Fruit fly (Drosophila melanogaster) whole organism, embryonic: ENCODE results near the gene CG33523.
A peak's percentile ranks its signal among the peaks of the same experiment; 100 is the strongest.

Experiments
- Atf-2 ChIP-seq: fragments of 200-800 bp; sonication (Bioruptor generic); optimal IDR thresholded peaks from 2 replicates; lab custom pipeline; 2016; ENCODE audit warnings: missing biosample characterization, missing genetic modification characterization
- CG10979 ChIP-seq: fragments of 200-800 bp; sonication (Bioruptor generic); optimal IDR thresholded peaks from 2 replicates; lab custom pipeline; 2018; ENCODE audit warnings: missing biosample characterization, mild to moderate bottlenecking, missing genetic modification characterization, moderate library complexity
- CG12299 ChIP-seq: fragments of 200-800 bp; sonication (Bioruptor generic); optimal IDR thresholded peaks from 2 replicates; lab custom pipeline; 2018; ENCODE audit warnings: missing biosample characterization, mild to moderate bottlenecking, missing genetic modification characterization
- CG13123 ChIP-seq: fragments of 200-800 bp; sonication (Bioruptor generic); optimal IDR thresholded peaks from 2 replicates; lab custom pipeline; 2016; ENCODE audit warnings: missing biosample characterization, missing genetic modification characterization
- CG13424 ChIP-seq: fragments of 200-800 bp; sonication (Bioruptor generic); optimal IDR thresholded peaks from 2 replicates; lab custom pipeline; 2019; ENCODE audit warnings: missing biosample characterization, mild to moderate bottlenecking, missing genetic modification characterization, moderate library complexity
- CG14014 ChIP-seq: fragments of 200-800 bp; sonication (Bioruptor generic); IDR thresholded peaks from 2 replicates; pipeline ENCODE4 v1.3.6; 2022; ENCODE audit warnings: missing biosample characterization, missing genetic modification characterization
- CG14441 ChIP-seq: fragments of 200-800 bp; sonication (Bioruptor generic); IDR thresholded peaks from 2 replicates; pipeline ENCODE4 v1.3.6; 2022; ENCODE audit warnings: missing biosample characterization, missing genetic modification characterization
- CG17328 ChIP-seq: fragments of 200-800 bp; sonication (Bioruptor generic); IDR thresholded peaks from 2 replicates; pipeline ENCODE4 v1.3.6; 2022; ENCODE audit warnings: missing biosample characterization, missing genetic modification characterization
- CG18619 ChIP-seq: fragments of 200-800 bp; sonication (Bioruptor generic); optimal IDR thresholded peaks from 3 replicates; lab custom pipeline; 2017; ENCODE audit warnings: missing biosample characterization, mild to moderate bottlenecking, missing genetic modification characterization
- CG3281 ChIP-seq: fragments of 200-800 bp; sonication (Bioruptor generic); optimal IDR thresholded peaks from 3 replicates; lab custom pipeline; 2017; ENCODE audit warnings: missing biosample characterization, mild to moderate bottlenecking, missing genetic modification characterization
- CG33557 ChIP-seq: fragments of 200-800 bp; sonication (Bioruptor generic); optimal IDR thresholded peaks from 2 replicates; lab custom pipeline; 2019; ENCODE audit warnings: missing biosample characterization, mild to moderate bottlenecking, missing genetic modification characterization, moderate library complexity
- CG4854 ChIP-seq: fragments of 200-800 bp; sonication (Bioruptor generic); optimal IDR thresholded peaks from 2 replicates; lab custom pipeline; 2016; ENCODE audit warnings: missing biosample characterization, missing genetic modification characterization, inconsistent platforms
- CG6175 ChIP-seq: fragments of 200-800 bp; sonication (Bioruptor generic); IDR thresholded peaks from 3 replicates; pipeline ENCODE4 v1.3.6; 2022; ENCODE audit warnings: missing biosample characterization, missing genetic modification characterization
- CG7839 ChIP-seq: fragments of 200-800 bp; sonication (Bioruptor generic); optimal IDR thresholded peaks from 3 replicates; lab custom pipeline; 2018; ENCODE audit warnings: missing biosample characterization, mild to moderate bottlenecking, missing genetic modification characterization, moderate library complexity
- CG8281 ChIP-seq: fragments of 200-800 bp; sonication (Bioruptor generic); optimal IDR thresholded peaks from 2 replicates; lab custom pipeline; 2018; ENCODE audit warnings: missing biosample characterization, mild to moderate bottlenecking, missing genetic modification characterization, moderate library complexity
- CG8388 ChIP-seq: fragments of 200-800 bp; sonication (Bioruptor generic); optimal IDR thresholded peaks from 2 replicates; lab custom pipeline; 2019; ENCODE audit warnings: missing biosample characterization, mild to moderate bottlenecking, missing genetic modification characterization, moderate library complexity
- CG9817 ChIP-seq: fragments of 200-800 bp; sonication (Bioruptor generic); optimal IDR thresholded peaks from 2 replicates; lab custom pipeline; 2018; ENCODE audit warnings: missing biosample characterization, mild to moderate bottlenecking, missing genetic modification characterization, moderate library complexity
- CG9932 ChIP-seq: fragments of 200-800 bp; sonication (Bioruptor generic); IDR thresholded peaks from 2 replicates; pipeline ENCODE4 v1.3.6; 2022; ENCODE audit warnings: missing biosample characterization, missing genetic modification characterization
- D19B ChIP-seq: fragments of 200-800 bp; sonication (Bioruptor generic); optimal IDR thresholded peaks from 2 replicates; lab custom pipeline; 2017; ENCODE audit warnings: missing biosample characterization, mild to moderate bottlenecking, missing genetic modification characterization
- Dip2 ChIP-seq: fragments of 200-800 bp; sonication (Bioruptor generic); IDR thresholded peaks from 2 replicates; pipeline ENCODE4 v1.3.6; 2022; ENCODE audit warnings: missing biosample characterization, missing genetic modification characterization
- Eip74EF ChIP-seq, 2 experiments: fragments of 200-800 bp in 1 of 2; fragments of >200 bp in 1 of 2; sonication (Bioruptor generic) in 1 of 2; optimal IDR thresholded peaks; 2 replicates each; lab custom pipeline; 2017 to 2019; ENCODE audit warnings: missing biosample characterization in 2 of 2, missing genetic modification characterization in 2 of 2, mild to moderate bottlenecking in 1 of 2, moderate library complexity in 1 of 2
- HLH4C ChIP-seq: fragments of 200-800 bp; sonication (Bioruptor generic); IDR thresholded peaks from 3 replicates; pipeline ENCODE4 v1.3.6; 2022; ENCODE audit warnings: missing biosample characterization, missing genetic modification characterization; ENCODE audit not compliant: partially characterized antibody
- Kr ChIP-seq: fragments of 200-800 bp; sonication (Bioruptor generic); optimal IDR thresholded peaks from 2 replicates; lab custom pipeline; 2017; ENCODE audit warnings: missing biosample characterization, mild to moderate bottlenecking, missing genetic modification characterization
- Lpt ChIP-seq: fragments of >200 bp; optimal IDR thresholded peaks from 2 replicates; lab custom pipeline; 2018; ENCODE audit warnings: missing biosample characterization, missing genetic modification characterization
- NK7.1 ChIP-seq: fragments of 200-800 bp; sonication (Bioruptor generic); optimal IDR thresholded peaks from 3 replicates; lab custom pipeline; 2016; ENCODE audit warnings: missing biosample characterization, missing genetic modification characterization
- Opbp ChIP-seq: fragments of 200-800 bp; sonication (Bioruptor generic); IDR thresholded peaks from 3 replicates; pipeline ENCODE4 v1.3.6; 2022; ENCODE audit warnings: missing biosample characterization, missing genetic modification characterization; ENCODE audit not compliant: partially characterized antibody
- Sry-δ ChIP-seq: fragments of 200-800 bp; sonication (Bioruptor generic); optimal IDR thresholded peaks from 2 replicates; lab custom pipeline; 2016; ENCODE audit warnings: missing biosample characterization, missing genetic modification characterization
- TFAM ChIP-seq: fragments of 200-800 bp; sonication (Bioruptor generic); optimal IDR thresholded peaks from 2 replicates; lab custom pipeline; 2017; ENCODE audit warnings: missing biosample characterization, missing genetic modification characterization, inconsistent platforms
- Xbp1 ChIP-seq: fragments of 200-800 bp; sonication (Bioruptor generic); optimal IDR thresholded peaks from 3 replicates; lab custom pipeline; 2016; ENCODE audit warnings: missing biosample characterization, mild to moderate bottlenecking, missing genetic modification characterization
- abd-A ChIP-seq: fragments of 200-800 bp; sonication (Bioruptor generic); optimal IDR thresholded peaks from 3 replicates; lab custom pipeline; 2019; ENCODE audit warnings: missing biosample characterization, mild to moderate bottlenecking, missing genetic modification characterization, moderate library complexity
- crc ChIP-seq: fragments of 200-800 bp; sonication (Bioruptor generic); optimal IDR thresholded peaks from 2 replicates; lab custom pipeline; 2016; ENCODE audit warnings: missing biosample characterization, missing genetic modification characterization
- her ChIP-seq: fragments of 200-800 bp; sonication (Bioruptor generic); optimal IDR thresholded peaks from 2 replicates; lab custom pipeline; 2016; ENCODE audit warnings: missing biosample characterization, missing genetic modification characterization
- kah ChIP-seq: fragments of 200-800 bp; sonication (Bioruptor generic); optimal IDR thresholded peaks from 2 replicates; lab custom pipeline; 2018; ENCODE audit warnings: missing biosample characterization, mild to moderate bottlenecking, missing genetic modification characterization
- lab ChIP-seq: fragments of 200-800 bp; sonication (Bioruptor generic); optimal IDR thresholded peaks from 3 replicates; lab custom pipeline; 2017; ENCODE audit warnings: missing biosample characterization, missing genetic modification characterization, mild to moderate bottlenecking, moderate library complexity, missing genetic modification reagents
- pita ChIP-seq: fragments of 200-800 bp; sonication (Bioruptor generic); optimal IDR thresholded peaks from 2 replicates; lab custom pipeline; 2017; ENCODE audit warnings: missing biosample characterization, mild to moderate bottlenecking, missing genetic modification characterization
- seq ChIP-seq: fragments of 200-800 bp; sonication (Bioruptor generic); IDR thresholded peaks from 2 replicates; pipeline ENCODE4 v1.3.6; 2022; ENCODE audit warnings: missing biosample characterization, missing genetic modification characterization
- shn ChIP-seq: fragments of 200-800 bp; sonication (Bioruptor generic); optimal IDR thresholded peaks from 3 replicates; lab custom pipeline; 2016; ENCODE audit warnings: missing biosample characterization, missing genetic modification characterization
- slou ChIP-seq: fragments of 200-800 bp; sonication (Bioruptor generic); optimal IDR thresholded peaks from 3 replicates; lab custom pipeline; 2016; ENCODE audit warnings: missing biosample characterization, missing genetic modification characterization
- sob ChIP-seq: fragments of 200-800 bp; sonication (Bioruptor generic); IDR thresholded peaks from 2 replicates; pipeline ENCODE4 v1.3.6; 2022; ENCODE audit warnings: missing biosample characterization, missing genetic modification characterization
- sqz ChIP-seq: fragments of 200-800 bp; sonication (Bioruptor generic); optimal IDR thresholded peaks from 3 replicates; lab custom pipeline; 2018; ENCODE audit warnings: missing biosample characterization, mild to moderate bottlenecking, missing genetic modification characterization
- trh ChIP-seq: fragments of 200-800 bp; sonication (Bioruptor generic); optimal IDR thresholded peaks from 2 replicates; lab custom pipeline; 2016; ENCODE audit warnings: missing biosample characterization, missing genetic modification characterization
- ttk ChIP-seq: fragments of 200-800 bp; sonication (Bioruptor generic); IDR thresholded peaks from 2 replicates; pipeline ENCODE4 v2.1.2; 2022; ENCODE audit warnings: missing biosample characterization, missing genetic modification characterization
- tup ChIP-seq: fragments of 200-800 bp; sonication (Bioruptor generic); optimal IDR thresholded peaks from 2 replicates; lab custom pipeline; 2016; ENCODE audit warnings: missing biosample characterization, mild to moderate bottlenecking, missing genetic modification characterization, moderate library complexity
- unc-4 ChIP-seq: fragments of 200-800 bp; sonication (Bioruptor generic); IDR thresholded peaks from 2 replicates; pipeline ENCODE4 v1.3.6; 2022; ENCODE audit warnings: missing biosample characterization, missing genetic modification characterization; ENCODE audit not compliant: partially characterized antibody
- vnd ChIP-seq: fragments of 200-800 bp; sonication (Bioruptor generic); IDR thresholded peaks from 3 replicates; pipeline ENCODE4 v1.3.6; 2022; ENCODE audit warnings: missing biosample characterization, missing genetic modification characterization; ENCODE audit not compliant: partially characterized antibody
- wdn ChIP-seq: fragments of 200-800 bp; sonication (Bioruptor generic); IDR thresholded peaks from 2 replicates; pipeline ENCODE4 v1.3.6; 2022; ENCODE audit warnings: missing biosample characterization, missing genetic modification characterization
- zen2 ChIP-seq: fragments of 200-800 bp; sonication (Bioruptor generic); IDR thresholded peaks from 3 replicates; pipeline ENCODE4 v1.3.6; 2022; ENCODE audit warnings: missing biosample characterization, missing genetic modification characterization; ENCODE audit not compliant: partially characterized antibody
- zfh2 ChIP-seq: fragments of 200-800 bp; sonication (Bioruptor generic); optimal IDR thresholded peaks from 2 replicates; lab custom pipeline; 2016; ENCODE audit warnings: missing biosample characterization, missing genetic modification characterization

CG33523 gene

DNA sequence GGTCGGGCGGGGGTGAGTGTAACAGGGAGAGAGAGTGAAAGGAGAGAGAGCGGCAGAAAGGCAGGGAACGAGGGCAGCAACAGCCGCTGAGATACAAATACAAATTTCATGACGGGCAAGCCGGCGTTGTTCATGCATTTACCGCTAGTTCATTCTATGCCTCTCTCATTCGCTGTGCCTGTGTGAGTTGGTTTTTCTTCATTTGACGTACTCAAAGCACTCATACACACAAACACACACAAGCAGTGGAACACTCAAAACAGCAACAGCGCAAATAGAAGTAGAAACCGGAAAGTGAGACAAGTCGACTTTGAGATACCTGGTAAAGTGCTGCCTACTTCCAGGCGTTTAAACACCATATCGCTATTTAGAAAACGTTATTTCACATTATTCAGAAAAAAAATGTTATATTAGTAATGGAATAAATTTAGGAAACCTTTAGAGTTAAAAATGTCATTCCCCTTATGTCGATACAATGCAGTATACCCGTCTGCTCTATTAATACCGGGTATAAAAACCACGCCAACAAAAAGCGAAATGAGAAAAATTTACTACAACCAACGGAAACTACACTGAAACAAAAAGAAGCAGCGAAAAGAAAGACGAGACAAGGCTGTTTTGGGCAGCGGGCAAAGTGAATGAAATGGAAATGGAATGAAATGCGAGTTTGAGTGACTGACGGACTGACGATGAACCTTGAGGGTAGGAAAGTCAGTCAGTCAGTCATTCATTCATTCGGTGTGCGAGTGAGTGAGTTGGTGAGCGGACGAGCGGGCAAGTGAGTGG is 52.7 kb downstream of the CG33523 start (continued):
- 0 out of 3 replicates have a peak, but pooled peaks have one; percentile 32 for TF ChIP-seq zen2
- TF ChIP-seq Lpt (GFP tag; lab: Kevin White, UChicago): no peak
- TF ChIP-seq CG14441 (GFP tag; lab: Robert Waterston, UW): peak; percentile 97
- TF ChIP-seq CG14014 (GFP tag; lab: Robert Waterston, UW): peak; percentile 85
- TF ChIP-seq CG6175 (GFP tag; lab: Robert Waterston, UW): peak; percentile 58; the same call in 1 of the 3 replicates
- peak; percentile 91 for TF ChIP-seq CG4854
- TF ChIP-seq Kr (GFP tag; lab: Kevin White, UChicago): no peak
- TF ChIP-seq slou (GFP tag; lab: Kevin White, UChicago): peak; percentile 83
- peak; percentile 87 for TF ChIP-seq seq
- peak; percentile 70 for TF ChIP-seq kah (GFP tag; lab: Kevin White, UChicago)
- TF ChIP-seq NK7.1 (GFP tag; lab: Kevin White, UChicago): peak; percentile 86
- no peak for TF ChIP-seq vnd
- TF ChIP-seq wdn (GFP tag; lab: Robert Waterston, UW): peak; percentile 80
- peak; percentile 79 for TF ChIP-seq her (GFP tag; lab: Kevin White, UChicago)
- peak; percentile 95 for TF ChIP-seq sob (GFP tag; lab: Robert Waterston, UW)
- peak; percentile 15 for TF ChIP-seq zfh2 (GFP tag; lab: Kevin White, UChicago)
- peak; percentile 73 for TF ChIP-seq CG3281
- no peak for TF ChIP-seq Opbp (GFP tag; lab: Robert Waterston, UW)
- peak; percentile 83 for TF ChIP-seq TFAM (GFP tag; lab: Kevin White, UChicago)
- TF ChIP-seq crc: peak; percentile 87
- peak; percentile 90 for TF ChIP-seq CG13424 (tag; lab: Kevin White, UChicago)
- TF ChIP-seq lab (GFP tag; lab: Kevin White, UChicago): peak; percentile 92
- 0 out of 3 replicates have a peak, but pooled peaks have one; percentile 4 for TF ChIP-seq HLH4C (GFP tag; lab: Robert Waterston, UW)
- TF ChIP-seq ttk (GFP tag; lab: Robert Waterston, UW): peak; percentile 98
- TF ChIP-seq Xbp1 (GFP tag; lab: Kevin White, UChicago): peak; percentile 95
- TF ChIP-seq CG18619 (GFP tag; lab: Kevin White, UChicago): peak; percentile 84
- TF ChIP-seq CG9817 (tag; lab: Kevin White, UChicago): peak; percentile 74
- no peak for TF ChIP-seq abd-A (tag; lab: Kevin White, UChicago)
- peak; percentile 87 for TF ChIP-seq trh
- TF ChIP-seq Dip2 (GFP tag; lab: Robert Waterston, UW): 0 out of 2 replicates have a peak, but pooled peaks have one; percentile 23
- TF ChIP-seq pita: no peak
- peak; percentile 97 for TF ChIP-seq CG8388 (GFP tag; lab: Kevin White, UChicago)
- TF ChIP-seq Atf-2 (GFP tag; lab: Kevin White, UChicago): peak; percentile 79
- TF ChIP-seq CG33557: peak; percentile 80
- peak; percentile 82 for TF ChIP-seq CG13123
- peak; percentile 98 for TF ChIP-seq CG10979
- peak; percentile 94 for TF ChIP-seq CG7839
- peak; percentile 88 for TF ChIP-seq shn (GFP tag; lab: Kevin White, UChicago)
- peak; percentile 93 for TF ChIP-seq tup (GFP tag; lab: Kevin White, UChicago)
- peak; percentile 58 for TF ChIP-seq Sry-δ
- 0 out of 2 replicates have a peak, but pooled peaks have one; percentile 12 for TF ChIP-seq CG9932
- peak; percentile 100 for TF ChIP-seq CG8281 (tag; lab: Kevin White, UChicago)
- peak; percentile 17; the same call in 1 of the 2 replicates for TF ChIP-seq unc-4 (GFP tag; lab: Robert Waterston, UW)
- peak; percentile 84 for TF ChIP-seq CG12299 (tag; lab: Kevin White, UChicago)
- TF ChIP-seq D19B (GFP tag; lab: Kevin White, UChicago): peak; percentile 98
- peak; percentile 86 for TF ChIP-seq sqz (GFP tag; lab: Kevin White, UChicago)
- peak in 1 of 2 experiments; percentile 96 for TF ChIP-seq Eip74EF (GFP tag; optimal IDR thresholded peaks at IDR 0.05; lab: Kevin White, UChicago)
- peak; percentile 96 for TF ChIP-seq CG17328 (GFP tag; lab: Robert Waterston, UW)
